Worm (Caenorhabditis elegans): ENCODE data around the gene cpr-4.
"Not testable (repeated sequence)": the region's sequence is repeated elsewhere in the genome, so short reads cannot be mapped to it uniquely, and the experiment has no call there.

ce11 chrV:6581762-6582161, 32.7 kb upstream of the cpr-4 start, which contains the start of gene ZK1055.4:
- TF ChIP-seq elt-1 (tag; optimal IDR thresholded peaks at IDR 0.05; ENCODE audit: borderline replicate concordance, insufficient read depth); tbx-8 (GFP tag; optimal IDR thresholded peaks at IDR 0.05); ces-1 (GFP tag; optimal IDR thresholded peaks at IDR 0.05); unc-39 (tag; optimal IDR thresholded peaks at IDR 0.05); lin-13 (tag; optimal IDR thresholded peaks at IDR 0.05); ceh-39 (tag; optimal IDR thresholded peaks at IDR 0.05); pha-4 (tag; optimal IDR thresholded peaks at IDR 0.05); nhr-237 (tag; optimal IDR thresholded peaks at IDR 0.05); drap-1 (GFP tag; optimal IDR thresholded peaks at IDR 0.05); nhr-28 (tag; optimal IDR thresholded peaks at IDR 0.05); cnd-1 (tag; optimal IDR thresholded peaks at IDR 0.05); elt-3 (tag; optimal IDR thresholded peaks at IDR 0.05): not testable (repeated sequence)

All from whole organism, mixed stage, embryonic.